Worm (Caenorhabditis elegans) whole organism, mixed stage, embryonic: Measurements from ENCODE around the gene col-131.

Experiments
- M03D4.4 ChIP-seq: sonication (generic microtip); optimal IDR thresholded peaks from 2 replicates; lab custom pipeline; 2017; ENCODE audit warnings: mild to moderate bottlenecking, missing genetic modification characterization, missing compliant biosample characterization
- ces-1 ChIP-seq: fragments of 150-350 bp; optimal IDR thresholded peaks from 2 replicates; lab custom pipeline; 2014; ENCODE audit warnings: missing biosample characterization, missing genetic modification reagents, missing genetic modification characterization
- drap-1 ChIP-seq: fragments of 200-800 bp; sonication (Bioruptor generic); optimal IDR thresholded peaks from 3 replicates; lab custom pipeline; 2018; ENCODE audit warnings: mild to moderate bottlenecking, missing genetic modification characterization, missing compliant biosample characterization
- ham-2 ChIP-seq: fragments of 200-800 bp; sonication (Bioruptor generic); optimal IDR thresholded peaks from 2 replicates; lab custom pipeline; 2018; ENCODE audit warnings: mild to moderate bottlenecking, missing genetic modification characterization, missing compliant biosample characterization
- hlh-1 ChIP-seq: fragments of 150-350 bp; optimal IDR thresholded peaks from 2 replicates; lab custom pipeline; 2014; ENCODE audit warnings: missing biosample characterization, missing genetic modification reagents, missing genetic modification characterization
- lin-32 ChIP-seq: fragments of 200-800 bp; sonication (Bioruptor generic); optimal IDR thresholded peaks from 2 replicates; lab custom pipeline; 2018; ENCODE audit warnings: mild to moderate bottlenecking, missing genetic modification characterization, missing compliant biosample characterization
- pha-4 ChIP-seq: fragments of 150-350 bp; optimal IDR thresholded peaks from 2 replicates; lab custom pipeline; 2018; ENCODE audit warnings: missing biosample characterization, missing genetic modification reagents, missing genetic modification characterization
- sptf-1 ChIP-seq: sonication (generic microtip); optimal IDR thresholded peaks from 2 replicates; lab custom pipeline; 2017; ENCODE audit warnings: mild to moderate bottlenecking, missing genetic modification characterization, moderate library complexity, missing compliant biosample characterization
- unc-62 ChIP-seq: fragments of 150-350 bp; optimal IDR thresholded peaks from 2 replicates; lab custom pipeline; 2014; ENCODE audit warnings: missing biosample characterization, missing genetic modification reagents, missing genetic modification characterization

col-131 gene

ce11 chrIV:13015801-13016404 is 51.2 kb downstream of the col-131 start:
- TF ChIP-seq ham-2 (GFP tag; lab: Kevin White, UChicago) (no peak), drap-1 (GFP tag; lab: Kevin White, UChicago) (no peak), pha-4 (tag; lab: Kevin White, UChicago) (no peak), sptf-1 (no peak), lin-32 (no peak), hlh-1 (tag; lab: Kevin White, UChicago) (peak; percentile 57), M03D4.4 (no peak), unc-62 (GFP tag; lab: Kevin White, UChicago) (peak; percentile 21), ces-1 (GFP tag; lab: Kevin White, UChicago) (peak; percentile 92)
